Fruit fly (Drosophila melanogaster): Measurements from ENCODE around the gene CG34426.

Gene CG34426

DNA sequence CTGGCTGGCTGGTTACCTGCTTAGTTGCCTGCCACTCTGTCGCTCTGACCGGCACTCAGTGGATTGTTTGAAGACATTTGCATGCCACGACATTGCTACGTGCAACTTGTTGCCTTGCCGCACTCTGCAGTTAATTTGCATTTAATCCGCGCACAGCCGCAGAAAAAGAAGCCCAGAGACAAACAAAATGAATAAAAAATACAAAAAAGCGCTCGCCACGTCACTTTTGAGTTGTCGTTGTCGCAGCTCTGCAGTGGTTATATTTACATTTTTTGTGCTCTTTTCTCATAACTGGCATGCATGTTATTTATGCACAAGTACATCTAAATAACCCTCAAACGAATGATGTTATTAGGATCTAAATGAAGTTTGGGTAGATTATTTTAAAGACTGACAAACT is 19.0 kb upstream of the CG34426 start:
- no peak for TF ChIP-seq CG8478 (optimal IDR thresholded peaks at IDR 0.05)

DNA sequence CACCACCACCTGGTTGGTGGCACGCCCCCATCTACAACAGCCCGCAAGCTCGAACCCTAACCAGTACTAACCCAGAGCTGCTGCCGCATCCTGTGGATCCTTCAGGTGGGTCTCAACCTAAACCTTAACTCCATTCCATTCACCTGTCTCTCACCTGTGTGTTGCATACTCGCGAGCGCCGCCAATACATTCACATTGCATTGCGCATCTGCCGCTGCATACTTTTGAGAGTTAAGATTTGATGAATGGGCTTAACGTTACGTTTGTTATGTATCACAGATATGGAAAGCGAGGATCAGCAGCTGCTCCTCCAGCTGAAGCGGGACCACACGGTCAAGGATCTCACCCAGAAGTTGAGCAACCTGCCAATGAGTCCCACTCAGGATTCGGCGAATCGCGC is 15.0 kb upstream of the CG34426 start:
- TF ChIP-seq CTCF (optimal IDR thresholded peaks at IDR 0.05) (no peak), CG8478 (optimal IDR thresholded peaks at IDR 0.05) (no peak)

DNA sequence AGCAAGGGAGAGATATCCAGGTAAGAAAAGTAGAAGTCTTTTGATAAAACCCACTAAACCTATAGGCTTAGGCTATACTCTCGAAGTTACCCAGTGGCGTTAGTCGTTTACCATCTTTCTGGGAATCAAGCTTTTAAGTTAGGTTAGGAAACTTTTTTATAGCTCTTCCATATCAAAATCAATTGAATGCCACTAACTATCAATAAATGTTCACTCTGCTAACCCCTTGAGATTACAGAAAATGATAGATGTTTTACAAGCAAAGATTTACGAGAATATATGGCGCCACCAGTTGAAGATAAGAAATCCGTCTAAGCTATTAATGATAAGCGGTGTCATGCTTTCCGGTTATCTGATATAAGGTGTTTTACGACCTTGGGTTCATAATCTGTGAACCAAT is 14.6 kb upstream of the CG34426 start:
- no peak for TF ChIP-seq CG8478 (optimal IDR thresholded peaks at IDR 0.05)

DNA sequence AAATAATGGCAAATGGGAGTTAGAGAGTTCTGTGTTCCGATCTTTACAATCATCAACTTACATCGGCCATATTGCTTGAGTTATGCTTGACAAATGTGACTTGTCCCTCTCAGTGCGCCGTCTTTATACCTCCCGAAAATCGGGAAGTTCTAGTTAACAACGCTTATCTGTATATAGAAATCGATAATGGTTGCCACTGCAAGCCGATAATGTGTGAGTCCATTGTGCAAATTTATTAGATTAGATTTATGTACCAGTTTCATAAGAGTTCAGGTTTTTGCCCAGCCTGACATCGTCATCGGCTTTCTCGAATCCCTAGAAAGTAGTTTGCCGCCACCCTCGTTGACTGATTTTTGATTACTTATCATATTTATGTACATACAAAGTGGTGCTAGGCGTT is 13.8 kb upstream of the CG34426 start, which contains the start of gene Acbp5:
Gene Acbp5, minus strand, starts transcription at position 101 of the 400 bp plus-strand sequence.
- TF ChIP-seq CTCF (optimal IDR thresholded peaks at IDR 0.05) = no peak
- TF ChIP-seq CG8478 (optimal IDR thresholded peaks at IDR 0.05) = no peak

DNA sequence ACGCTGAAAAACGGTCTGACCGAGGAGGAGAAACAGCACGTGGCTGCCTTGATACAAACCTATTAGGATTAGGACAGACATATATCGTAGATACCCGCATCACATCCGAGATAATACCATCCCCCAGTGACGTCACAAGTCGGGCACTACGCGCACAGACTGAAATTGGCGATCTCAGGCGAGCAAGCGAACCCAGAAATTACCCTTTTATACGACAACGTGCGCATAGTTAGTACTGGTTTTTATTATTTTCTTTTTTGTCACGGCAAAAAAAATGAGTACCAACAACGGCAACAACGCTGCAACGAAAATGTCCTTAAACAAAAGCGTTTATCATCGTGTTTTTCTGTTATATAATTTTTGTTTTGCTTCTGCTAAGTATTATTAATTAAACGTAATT is 4.1 kb upstream of the CG34426 start:
- TF ChIP-seq CG8478 (optimal IDR thresholded peaks at IDR 0.05) (no peak), CTCF (optimal IDR thresholded peaks at IDR 0.05) (no peak)

DNA sequence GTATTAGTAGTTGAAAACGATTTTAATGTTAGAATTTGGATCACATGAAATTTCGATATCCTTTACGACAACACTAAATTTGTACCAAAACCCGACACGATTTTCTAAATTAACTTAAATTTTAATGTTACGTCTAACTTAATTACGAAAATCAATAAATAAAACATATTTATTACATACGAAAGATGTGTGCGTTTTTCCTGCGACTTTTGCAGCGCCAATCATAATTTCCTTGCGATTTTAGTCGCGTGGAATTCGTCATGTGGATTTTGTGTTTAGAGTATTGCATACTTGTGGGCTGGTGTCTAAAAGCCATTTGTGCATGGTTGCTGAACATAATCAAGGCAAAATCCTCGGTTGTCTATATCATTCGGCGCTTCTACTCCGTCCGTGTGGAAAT is 3.7 kb upstream of the CG34426 start:
- TF ChIP-seq CTCF (optimal IDR thresholded peaks at IDR 0.05) = no peak
- TF ChIP-seq CG8478 (optimal IDR thresholded peaks at IDR 0.05) = no peak

DNA sequence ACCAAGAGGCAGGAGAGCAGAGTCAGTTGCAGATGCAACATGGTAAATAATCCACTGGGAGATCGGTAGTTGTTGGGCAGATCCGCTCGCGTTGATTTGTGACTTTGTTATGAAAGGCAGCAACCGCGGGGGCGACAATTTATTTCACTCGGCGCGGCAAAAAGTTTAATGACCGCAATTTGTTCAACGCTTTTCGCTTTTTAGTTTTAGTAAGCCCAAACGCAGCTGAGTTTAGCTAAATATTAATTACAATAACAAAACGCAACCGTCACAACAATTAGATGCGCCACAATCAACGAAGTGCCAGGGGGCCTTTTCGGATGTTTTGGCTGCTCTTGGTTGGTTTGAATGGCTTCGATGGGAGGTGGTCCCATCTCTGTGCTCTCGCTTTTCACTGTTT is 1.8 kb upstream of the CG34426 start, which contains the start of gene CG13310:
Gene CG13310, minus strand, starts transcription at position 101 of the 400 bp plus-strand sequence.
- TF ChIP-seq CG8478 (optimal IDR thresholded peaks at IDR 0.05) (no peak), CTCF (optimal IDR thresholded peaks at IDR 0.05) (no peak)

DNA sequence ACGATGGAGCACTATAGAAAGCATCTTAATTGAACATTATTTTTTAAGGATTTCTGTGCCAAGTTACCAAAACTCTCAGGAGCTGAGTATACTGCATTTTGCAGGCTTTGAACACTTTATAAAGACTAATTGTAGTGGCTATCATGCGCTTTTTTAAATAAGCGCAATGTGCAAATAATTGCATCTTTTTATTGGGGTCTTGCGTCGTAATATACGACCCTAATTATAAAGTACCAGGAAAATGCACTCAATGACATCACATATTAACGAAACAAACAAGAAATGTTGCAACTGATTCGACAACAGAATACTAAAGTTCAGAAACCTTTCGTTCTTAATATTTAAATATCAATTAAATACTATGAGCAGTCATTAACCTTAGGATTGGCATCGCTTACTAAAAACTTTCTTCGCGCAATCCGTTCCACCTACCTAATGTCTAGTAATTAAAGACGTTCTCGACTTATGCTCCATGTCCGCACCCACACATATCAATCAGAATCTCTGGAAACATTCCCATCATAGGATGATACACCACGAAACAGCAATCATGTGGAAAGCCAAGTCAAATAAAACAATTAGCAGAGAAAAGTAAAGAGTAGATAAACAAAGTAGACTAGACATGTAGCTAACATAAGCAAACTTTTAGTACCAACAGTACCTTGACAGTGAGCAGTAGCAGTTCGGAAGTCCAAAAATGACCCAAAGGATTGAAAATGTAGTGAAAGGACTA is 2.0 kb downstream of the CG34426 start, which contains the start of the genes CG32023 and CG34427:
Gene CG32023, minus strand, starts transcription at position 101 of the 733 bp plus-strand sequence.
Gene CG34427, plus strand, starts transcription at position 683 of the 733 bp plus-strand sequence.
- TF ChIP-seq CG8478 (optimal IDR thresholded peaks at IDR 0.05) = no peak
- TF ChIP-seq CTCF (optimal IDR thresholded peaks at IDR 0.05) = no peak

DNA sequence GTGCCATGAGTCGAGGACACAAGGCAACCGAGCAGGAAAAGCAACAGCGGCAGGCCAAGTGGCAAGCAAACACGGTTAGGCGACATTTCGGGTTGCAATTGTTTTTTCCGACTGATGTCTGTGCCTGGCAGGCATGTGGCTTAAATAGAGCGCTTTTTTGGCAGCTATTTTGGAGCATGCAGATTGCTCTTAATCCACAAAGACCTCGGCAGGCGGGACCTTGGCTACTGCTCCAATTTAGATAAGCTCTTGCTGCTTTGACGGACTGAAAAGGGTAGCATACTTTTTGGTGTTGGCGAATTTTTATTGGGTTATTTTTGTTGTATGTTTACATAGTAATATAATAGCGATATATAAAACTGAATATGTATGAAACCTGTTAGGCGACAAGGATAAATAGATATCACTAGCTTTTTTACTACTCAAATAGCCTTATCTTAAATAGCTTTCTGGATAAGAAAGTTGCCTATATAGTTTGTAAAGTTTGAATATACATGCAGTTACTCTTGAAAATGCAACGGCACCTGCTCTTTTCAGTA is 4.9 kb downstream of the CG34426 start, which contains the start of the genes CG13312 and CG32024:
Gene CG13312, minus strand, starts transcription at position 101 of the 539 bp plus-strand sequence.
Gene CG32024, plus strand, starts transcription at position 489 of the 539 bp plus-strand sequence.
- TF ChIP-seq CTCF (optimal IDR thresholded peaks at IDR 0.05) (no peak), CG8478 (optimal IDR thresholded peaks at IDR 0.05) (no peak)

DNA sequence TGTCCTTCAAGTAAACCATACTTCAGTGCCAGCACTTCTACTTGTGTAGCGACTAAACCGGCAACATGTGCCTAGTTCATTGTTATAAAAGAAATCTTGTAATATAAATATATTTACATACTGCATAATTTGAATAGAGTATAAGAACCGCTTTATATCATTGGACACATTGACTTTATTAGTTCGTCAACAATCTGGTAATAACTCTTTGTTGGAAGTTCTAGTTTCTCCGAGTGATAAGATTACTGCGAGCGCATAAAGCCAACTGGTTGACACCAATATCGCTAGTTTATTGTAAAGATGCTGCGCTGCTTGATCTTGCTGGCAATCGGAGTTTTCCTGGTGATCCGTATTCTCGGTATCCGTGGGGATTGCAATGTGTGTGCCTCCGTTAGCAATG is 6.0 kb downstream of the CG34426 start, which contains the start of gene CG13308:
Gene CG13308, plus strand, starts transcription at position 301 of the 400 bp plus-strand sequence.
- TF ChIP-seq CTCF (optimal IDR thresholded peaks at IDR 0.05) (no peak), CG8478 (optimal IDR thresholded peaks at IDR 0.05) (no peak)

DNA sequence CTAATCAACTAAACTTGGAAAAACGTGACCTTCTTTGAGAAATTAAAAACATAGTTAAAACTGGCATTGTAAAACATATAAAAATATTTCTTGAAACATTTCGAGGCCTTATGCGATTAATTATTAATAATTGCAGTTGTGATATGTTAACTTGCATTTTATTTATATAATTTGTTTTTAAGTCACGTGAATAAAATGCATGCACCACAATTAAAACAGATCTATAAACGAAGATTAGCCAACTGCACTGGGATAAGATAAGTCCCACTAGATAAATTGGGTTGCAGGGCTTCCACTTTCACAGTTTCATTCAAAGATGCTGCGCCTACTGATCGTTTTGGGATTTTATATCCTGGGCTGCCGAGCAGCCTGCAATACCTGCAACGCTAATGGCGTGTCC is 7.8 kb downstream of the CG34426 start, which contains the start of gene CG13309:
Gene CG13309, plus strand, starts transcription at position 301 of the 400 bp plus-strand sequence.
- TF ChIP-seq CG8478 (optimal IDR thresholded peaks at IDR 0.05) = no peak
- TF ChIP-seq CTCF (optimal IDR thresholded peaks at IDR 0.05) = no peak

DNA sequence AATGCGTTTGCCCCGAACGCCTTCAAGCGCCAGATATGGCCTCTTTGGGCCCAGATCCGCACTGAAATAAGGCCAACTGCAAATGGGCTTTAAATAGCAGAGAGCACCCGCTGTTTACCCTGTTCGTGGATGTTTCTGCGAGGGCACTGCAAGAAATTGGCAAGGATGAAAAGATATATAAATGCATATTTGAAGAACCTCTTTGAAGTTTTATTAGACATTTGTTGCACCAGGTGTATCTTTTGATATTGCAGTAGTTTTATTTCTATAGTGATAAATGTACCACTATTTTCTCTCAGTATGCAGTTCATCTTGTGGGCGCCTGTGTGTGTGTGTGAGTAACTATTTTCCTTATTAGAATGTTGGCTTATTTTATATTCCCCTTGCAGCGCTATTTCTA is 11.2 kb downstream of the CG34426 start:
- no peak for TF ChIP-seq CG8478 (optimal IDR thresholded peaks at IDR 0.05)
- TF ChIP-seq CTCF (optimal IDR thresholded peaks at IDR 0.05) = no peak

DNA sequence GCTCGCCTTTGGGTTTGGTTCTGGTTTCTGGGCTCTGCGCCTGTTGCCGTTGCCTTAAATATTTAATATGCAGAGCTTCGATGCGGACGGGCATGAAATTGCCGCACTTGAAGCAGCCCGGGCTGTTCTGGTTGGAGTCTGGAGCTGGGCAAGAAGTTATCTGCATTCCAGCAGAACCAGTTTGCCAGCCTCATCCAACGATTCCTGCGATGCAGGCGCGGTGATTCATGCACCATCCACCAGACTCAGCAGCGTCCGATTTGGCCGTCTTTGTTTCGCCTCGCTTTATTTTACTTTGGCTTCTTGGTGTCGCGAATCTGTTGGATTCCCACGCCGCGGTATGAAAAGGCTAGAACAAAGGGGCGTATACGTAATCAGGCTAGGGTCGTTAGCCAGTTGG is 17.2 kb downstream of the CG34426 start:
- TF ChIP-seq CTCF (optimal IDR thresholded peaks at IDR 0.05) = no peak
- TF ChIP-seq CG8478 (optimal IDR thresholded peaks at IDR 0.05) = no peak

DNA sequence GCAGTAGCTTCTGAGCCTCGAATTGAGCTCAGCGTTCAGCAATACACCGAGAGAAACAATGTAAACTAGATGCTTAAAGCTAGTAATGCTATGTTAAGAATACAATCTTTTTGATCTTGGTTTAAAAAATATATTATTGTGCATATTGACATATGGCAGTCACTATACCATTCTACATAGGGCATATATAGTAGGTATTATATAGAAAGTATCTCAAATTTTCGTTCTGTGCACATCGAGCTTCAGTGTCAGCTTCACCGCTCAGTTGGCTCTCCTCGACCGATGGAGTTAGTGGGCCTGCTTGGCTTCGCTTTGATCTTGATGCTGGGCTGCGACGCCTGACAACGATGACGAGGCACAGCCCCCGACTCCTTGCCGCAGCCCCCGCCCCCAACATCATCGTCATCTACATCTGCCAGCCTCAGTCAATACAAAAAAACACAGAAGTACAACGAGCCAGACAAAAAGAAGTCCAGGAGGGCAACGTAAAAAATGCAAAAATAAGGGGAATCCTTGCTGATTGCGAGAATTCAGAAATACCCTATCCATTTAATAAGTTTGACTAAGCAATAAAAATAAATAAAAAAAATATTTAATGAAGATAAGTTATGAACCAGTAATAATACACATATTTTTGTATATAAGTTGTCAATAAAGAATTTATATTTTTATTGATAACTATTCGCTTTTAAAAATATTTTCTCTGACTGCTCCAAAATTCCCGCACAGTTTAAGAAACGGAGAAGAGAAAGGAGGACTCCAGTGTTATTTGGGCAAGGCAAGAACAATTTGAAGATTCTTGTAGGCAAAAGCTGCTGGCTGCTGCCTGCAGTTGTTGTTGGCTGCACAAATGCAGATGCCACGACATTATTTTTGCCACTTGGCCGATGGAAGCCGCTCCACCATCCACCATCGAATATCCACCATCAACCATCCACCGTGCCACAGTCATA is 19.7 kb downstream of the CG34426 start:
- no peak for TF ChIP-seq CTCF (optimal IDR thresholded peaks at IDR 0.05)
- TF ChIP-seq CG8478 (optimal IDR thresholded peaks at IDR 0.05) = no peak

DNA sequence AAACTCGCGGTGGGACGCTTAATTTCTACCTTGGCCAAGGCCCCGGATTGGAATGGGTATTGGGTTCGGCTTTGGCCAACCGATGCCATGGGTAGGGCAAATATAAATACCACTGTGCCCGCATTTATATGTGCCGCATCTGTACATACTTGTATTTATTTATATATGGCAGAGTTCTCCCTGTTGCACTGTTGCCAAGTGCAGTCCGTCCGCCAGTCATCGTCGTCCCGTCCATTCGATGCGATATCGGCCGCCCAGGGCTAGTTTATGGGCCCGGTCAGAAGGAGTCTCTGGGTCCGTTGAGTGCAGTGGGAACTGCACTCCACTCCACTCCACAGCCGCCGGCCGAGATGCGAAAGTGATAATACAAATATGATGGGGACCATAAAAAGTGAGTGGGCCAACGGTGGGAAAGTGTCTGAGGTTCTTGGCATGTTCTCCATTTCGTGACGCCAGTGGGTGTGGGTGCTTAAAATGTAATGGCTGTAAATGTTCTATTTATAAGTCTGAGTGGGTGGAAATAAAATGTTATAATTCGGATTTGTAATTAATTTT is 20.7 kb downstream of the CG34426 start:
- no peak for TF ChIP-seq CTCF (optimal IDR thresholded peaks at IDR 0.05)
- no peak for TF ChIP-seq CG8478 (optimal IDR thresholded peaks at IDR 0.05)

Measured in S2 (cell line).